Worm (Caenorhabditis elegans): ENCODE results near the gene R11D1.2.

ce11 chrV:12711999-12712398 is 3.6 kb downstream of the R11D1.2 start, which contains the start of gene R11D1.3:
- TF ChIP-seq nhr-10 (tag; optimal IDR thresholded peaks at IDR 0.05) (no peak), nhr-12 (tag; optimal IDR thresholded peaks at IDR 0.05) (no peak)

Measured in whole organism, L2 larva.